Fruit fly (Drosophila melanogaster) whole organism, wandering third instar larva: ENCODE measurements around the gene Btk.
A peak's percentile ranks its signal among the peaks of the same experiment; 100 is the strongest.

ENCODE experiments used
- Abd-B ChIP-seq: fragments of >200 bp; optimal IDR thresholded peaks from 2 replicates; lab custom pipeline; 2017; ENCODE audit warnings: missing biosample characterization, missing genetic modification characterization
- CG32264 ChIP-seq: fragments of 200-800 bp; sonication (Bioruptor generic); optimal IDR thresholded peaks from 2 replicates; lab custom pipeline; 2016; ENCODE audit warnings: missing biosample characterization, missing genetic modification characterization
- CG9705 ChIP-seq: fragments of 200-800 bp; sonication (Bioruptor generic); optimal IDR thresholded peaks from 2 replicates; lab custom pipeline; 2018; ENCODE audit warnings: missing biosample characterization, mild to moderate bottlenecking, missing genetic modification characterization
- CrebA ChIP-seq: fragments of 200-800 bp; sonication (Bioruptor generic); optimal IDR thresholded peaks from 2 replicates; lab custom pipeline; 2016; ENCODE audit warnings: missing biosample characterization, mild to moderate bottlenecking, missing genetic modification characterization, borderline replicate concordance
- Dfd ChIP-seq: fragments of >200 bp; optimal IDR thresholded peaks from 2 replicates; lab custom pipeline; 2017; ENCODE audit warnings: missing biosample characterization, missing genetic modification characterization
- Dif ChIP-seq: fragments of 200-275, 200-300 bp; sonication (Bioruptor generic); optimal IDR thresholded peaks from 2 replicates; lab custom pipeline; 2018; ENCODE audit warnings: missing biosample characterization, missing genetic modification characterization; ENCODE audit not compliant: partially characterized antibody
- GATAd ChIP-seq: sonication (Bioruptor generic); optimal IDR thresholded peaks from 2 replicates; lab custom pipeline; 2016; ENCODE audit warnings: missing biosample characterization, missing genetic modification characterization
- HLH106 ChIP-seq: fragments of 200-800 bp; optimal IDR thresholded peaks from 3 replicates; lab custom pipeline; 2019; ENCODE audit warnings: missing biosample characterization, mild to moderate bottlenecking, missing genetic modification characterization, moderate library complexity
- Hnf4 ChIP-seq: fragments of 200-800 bp; sonication (Bioruptor generic); optimal IDR thresholded peaks from 2 replicates; lab custom pipeline; 2016; ENCODE audit warnings: missing biosample characterization, mild to moderate bottlenecking, missing genetic modification characterization
- Hr78 ChIP-seq: fragments of >200 bp; optimal IDR thresholded peaks from 2 replicates; lab custom pipeline; 2017; ENCODE audit warnings: missing biosample characterization, missing genetic modification characterization
- Hr83 ChIP-seq: fragments of 200-300 bp; sonication (Bioruptor generic); optimal IDR thresholded peaks from 2 replicates; lab custom pipeline; 2016; ENCODE audit warnings: missing biosample characterization, mild to moderate bottlenecking, missing genetic modification characterization, moderate library complexity; ENCODE audit not compliant: poor library complexity, severe bottlenecking
- Jra ChIP-seq: sonication (Bioruptor generic); optimal IDR thresholded peaks from 2 replicates; lab custom pipeline; 2016; ENCODE audit warnings: missing biosample characterization, missing genetic modification characterization
- Mio ChIP-seq: sonication (Bioruptor generic); optimal IDR thresholded peaks from 2 replicates; lab custom pipeline; 2016; ENCODE audit warnings: missing biosample characterization, missing genetic modification characterization
- Myc ChIP-seq: fragments of >200 bp; optimal IDR thresholded peaks from 2 replicates; lab custom pipeline; 2017
- N ChIP-seq: fragments of >200 bp; optimal IDR thresholded peaks from 2 replicates; lab custom pipeline; 2018; ENCODE audit warnings: missing biosample characterization, missing external identifiers, missing genetic modification characterization
- OdsH ChIP-seq: fragments of 200-800 bp; sonication (Bioruptor generic); optimal IDR thresholded peaks from 2 replicates; lab custom pipeline; 2016; ENCODE audit warnings: missing biosample characterization, mild to moderate bottlenecking, missing genetic modification characterization
- Rel ChIP-seq, 2 experiments: fragments of 200-800 bp; sonication (Bioruptor generic) in 1 of 2; optimal IDR thresholded peaks; 2 replicates in 1 of 2; 3 replicates in 1 of 2; lab custom pipeline; 2016 to 2019; ENCODE audit warnings: mild to moderate bottlenecking in 2 of 2, missing biosample characterization in 2 of 2, missing genetic modification characterization in 2 of 2, moderate library complexity in 1 of 2
- Sp1 ChIP-seq: fragments of 200-800 bp; sonication (Bioruptor generic); optimal IDR thresholded peaks from 3 replicates; lab custom pipeline; 2019; ENCODE audit warnings: missing biosample characterization, mild to moderate bottlenecking, missing genetic modification characterization, moderate library complexity
- Vsx2 ChIP-seq: fragments of 200-300, 225-300 bp; sonication (Bioruptor generic); optimal IDR thresholded peaks from 2 replicates; lab custom pipeline; 2018; ENCODE audit warnings: missing biosample characterization, missing genetic modification characterization; ENCODE audit not compliant: partially characterized antibody
- br ChIP-seq: fragments of 200-800 bp; sonication (Bioruptor generic); optimal IDR thresholded peaks from 2 replicates; lab custom pipeline; 2016; ENCODE audit warnings: missing biosample characterization, missing genetic modification characterization
- brk ChIP-seq: fragments of 200-800 bp; sonication (Bioruptor generic); optimal IDR thresholded peaks from 2 replicates; lab custom pipeline; 2016; ENCODE audit warnings: missing biosample characterization, mild to moderate bottlenecking, missing genetic modification characterization
- dl ChIP-seq, 2 experiments: fragments of 175-275, 200-275 bp in 1 of 2; fragments of 200-275 bp in 1 of 2; sonication (Bioruptor generic); optimal IDR thresholded peaks; lab custom pipeline; 2018; ENCODE audit warnings: mild to moderate bottlenecking in 2 of 2, missing biosample characterization in 2 of 2, missing genetic modification characterization in 2 of 2, moderate library complexity in 2 of 2; ENCODE audit not compliant: partially characterized antibody in 2 of 2, insufficient read depth in 1 of 2
- dmrt93B ChIP-seq: fragments of 200-800 bp; sonication (Bioruptor generic); optimal IDR thresholded peaks from 2 replicates; lab custom pipeline; 2018; ENCODE audit warnings: missing biosample characterization, mild to moderate bottlenecking, missing genetic modification characterization
- dsf ChIP-seq: sonication (Bioruptor generic); optimal IDR thresholded peaks from 2 replicates; lab custom pipeline; 2016; ENCODE audit warnings: missing biosample characterization, missing genetic modification characterization, borderline replicate concordance
- ey ChIP-seq: fragments of 200-800 bp; sonication (Bioruptor generic); optimal IDR thresholded peaks from 2 replicates; lab custom pipeline; 2016; ENCODE audit warnings: missing biosample characterization, missing genetic modification characterization
- foxo ChIP-seq, 2 experiments: fragments of 200-800 bp; sonication (Bioruptor generic); optimal IDR thresholded peaks; 2 replicates in 1 of 2; 3 replicates in 1 of 2; lab custom pipeline; 2016 to 2017; ENCODE audit warnings: missing biosample characterization in 2 of 2, missing genetic modification characterization in 2 of 2
- fru ChIP-seq: fragments of 200-800 bp; sonication (Bioruptor generic); optimal IDR thresholded peaks from 3 replicates; lab custom pipeline; 2016; ENCODE audit warnings: missing biosample characterization, mild to moderate bottlenecking, missing genetic modification characterization
- h ChIP-seq: fragments of 200-800 bp; sonication (Bioruptor generic); optimal IDR thresholded peaks from 3 replicates; lab custom pipeline; 2016; ENCODE audit warnings: missing biosample characterization, mild to moderate bottlenecking, missing genetic modification characterization
- jim ChIP-seq: fragments of 175-275, 200-325 bp; sonication (Bioruptor generic); optimal IDR thresholded peaks from 2 replicates; lab custom pipeline; 2016; ENCODE audit warnings: missing biosample characterization, mild to moderate bottlenecking, missing genetic modification characterization
- lola ChIP-seq: fragments of >200 bp; optimal IDR thresholded peaks from 2 replicates; lab custom pipeline; 2017; ENCODE audit warnings: missing biosample characterization, missing genetic modification characterization
- pan ChIP-seq: fragments of >200 bp; optimal IDR thresholded peaks from 2 replicates; lab custom pipeline; 2017
- psq ChIP-seq: fragments of 200-800 bp; sonication (Bioruptor generic); optimal IDR thresholded peaks from 3 replicates; lab custom pipeline; 2017; ENCODE audit warnings: missing biosample characterization, mild to moderate bottlenecking, missing genetic modification characterization, moderate library complexity
- rgr ChIP-seq: fragments of 200-800 bp; sonication (Bioruptor generic); optimal IDR thresholded peaks from 3 replicates; lab custom pipeline; 2016; ENCODE audit warnings: missing biosample characterization, mild to moderate bottlenecking, missing genetic modification characterization
- sage ChIP-seq: fragments of 200-800 bp; sonication (Bioruptor generic); optimal IDR thresholded peaks from 2 replicates; lab custom pipeline; 2016; ENCODE audit warnings: missing biosample characterization, mild to moderate bottlenecking, missing genetic modification characterization
- sv ChIP-seq: fragments of 200-800 bp; sonication (Bioruptor generic); optimal IDR thresholded peaks from 3 replicates; lab custom pipeline; 2016; ENCODE audit warnings: missing biosample characterization, missing genetic modification characterization
- tai ChIP-seq: sonication (Bioruptor generic); optimal IDR thresholded peaks from 2 replicates; lab custom pipeline; 2016; ENCODE audit warnings: missing biosample characterization, missing genetic modification characterization
- usp ChIP-seq: fragments of >200 bp; optimal IDR thresholded peaks from 2 replicates; lab custom pipeline; 2017; ENCODE audit warnings: missing biosample characterization, missing genetic modification characterization
- woc ChIP-seq: sonication (Bioruptor generic); optimal IDR thresholded peaks from 2 replicates; lab custom pipeline; 2016; ENCODE audit warnings: missing biosample characterization, mild to moderate bottlenecking, missing genetic modification characterization

Btk gene

DNA sequence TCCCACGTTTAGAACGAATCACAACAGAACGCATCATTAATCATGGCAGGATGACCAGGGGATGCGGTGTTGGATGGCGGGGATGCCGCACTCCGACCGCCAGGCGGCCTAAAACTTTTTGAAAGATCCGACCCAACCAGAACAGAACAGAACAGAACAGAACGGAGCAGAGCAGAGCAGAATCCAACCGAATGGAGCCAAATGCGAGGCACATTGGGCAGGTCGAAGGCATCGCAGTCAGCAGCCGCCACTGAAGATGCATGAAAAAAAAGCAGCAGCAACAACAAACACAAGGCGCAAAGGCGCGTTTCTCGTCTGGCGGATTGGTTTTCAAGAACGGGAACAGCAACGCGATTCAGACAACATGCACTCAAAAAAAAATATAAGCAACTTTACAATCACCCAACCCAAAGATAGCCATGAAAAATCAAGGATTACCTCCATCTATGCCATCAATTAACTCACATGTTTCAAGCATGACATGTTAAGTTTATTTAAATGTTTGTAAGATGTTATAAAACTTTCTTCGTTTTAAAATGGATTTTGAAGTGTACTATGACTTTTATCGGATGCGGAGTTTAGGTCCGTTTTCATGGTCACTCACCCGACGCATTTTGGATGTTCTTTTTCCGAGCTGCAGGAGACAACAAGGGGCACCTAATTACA is 21.3 kb downstream of the Btk start (continued):
- TF ChIP-seq usp (GFP tag; lab: Kevin White, UChicago): no peak
- TF ChIP-seq dl (GFP tag; optimal IDR thresholded peaks at IDR 0.05; lab: Kevin White, UChicago; ENCODE audit: insufficient read depth in 1 of 2, partially characterized antibody in 2 of 2): no peak
- peak; percentile 75 for TF ChIP-seq dsf (GFP tag; lab: Kevin White, UChicago)
- TF ChIP-seq Abd-B (GFP tag; lab: Kevin White, UChicago): no peak
- TF ChIP-seq, all 38 proteins: peak for 27

DNA sequence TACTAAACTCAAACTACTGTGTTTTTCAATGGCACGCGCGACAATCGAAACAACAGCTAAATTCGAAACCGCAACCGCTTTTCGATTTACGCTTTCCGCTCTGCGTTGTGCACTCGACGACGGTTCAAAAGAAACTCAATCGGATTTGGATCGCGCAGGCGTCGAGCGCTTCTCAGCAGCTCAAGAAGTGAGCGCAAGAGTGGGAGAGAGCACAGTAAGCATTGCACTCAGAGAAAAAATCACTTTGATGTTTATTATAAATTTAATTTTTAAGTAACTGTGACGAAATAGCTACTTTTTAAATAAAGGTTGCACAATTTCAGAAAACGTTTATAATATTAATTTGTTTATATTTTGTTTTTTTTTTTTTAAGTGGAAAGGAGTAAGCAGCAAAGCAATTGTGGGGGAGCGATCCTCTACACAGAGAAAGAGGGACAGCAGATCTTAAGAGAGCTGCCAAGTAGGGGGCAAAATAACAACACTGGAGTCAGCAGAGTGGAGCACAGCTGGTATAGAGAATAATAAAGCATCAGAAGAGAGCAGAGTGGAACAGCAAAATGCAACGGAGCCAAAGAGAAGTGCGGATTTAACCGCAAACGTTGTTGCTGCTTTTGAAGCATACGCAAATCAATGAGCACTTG is 23.2 kb downstream of the Btk start:
- TF ChIP-seq fru (GFP tag; lab: Kevin White, UChicago): peak; percentile 98
- peak; percentile 94 for TF ChIP-seq dmrt93B
- peak; percentile 50 to 99 for TF ChIP-seq foxo (GFP tag; optimal IDR thresholded peaks at IDR 0.05; lab: Kevin White, UChicago)
- TF ChIP-seq Dif (GFP tag; lab: Kevin White, UChicago): peak; percentile 78
- TF ChIP-seq CG32264 (GFP tag; lab: Kevin White, UChicago): peak; percentile 86
- no peak for TF ChIP-seq pan (lab: Kevin White, UChicago)
- no peak for TF ChIP-seq jim (GFP tag; lab: Kevin White, UChicago)
- TF ChIP-seq OdsH (GFP tag; lab: Kevin White, UChicago): peak; percentile 99
- peak; percentile 99 for TF ChIP-seq brk (GFP tag; lab: Kevin White, UChicago)
- TF ChIP-seq Hnf4 (GFP tag; lab: Kevin White, UChicago): peak; percentile 98
- TF ChIP-seq tai (GFP tag; lab: Kevin White, UChicago): peak; percentile 93
- no peak for TF ChIP-seq Myc (lab: Kevin White, UChicago)
- peak; percentile 98 for TF ChIP-seq br (GFP tag; lab: Kevin White, UChicago)
- no peak for TF ChIP-seq N (GFP tag; lab: Kevin White, UChicago)
- peak; percentile 33 for TF ChIP-seq GATAd (GFP tag; lab: Kevin White, UChicago)
- peak; percentile 97 for TF ChIP-seq sv (GFP tag; lab: Kevin White, UChicago)
- peak; percentile 7 for TF ChIP-seq Vsx2 (GFP tag; lab: Kevin White, UChicago)
- peak; percentile 99 for TF ChIP-seq rgr (GFP tag; lab: Kevin White, UChicago)
- TF ChIP-seq dsf (GFP tag; lab: Kevin White, UChicago): peak; percentile 92
- peak; percentile 37 to 64 for TF ChIP-seq dl (GFP tag; optimal IDR thresholded peaks at IDR 0.05; lab: Kevin White, UChicago; ENCODE audit: insufficient read depth in 1 of 2, partially characterized antibody in 2 of 2)
- peak; percentile 99 for TF ChIP-seq Sp1
- peak; percentile 95 for TF ChIP-seq woc
- TF ChIP-seq ey (GFP tag; lab: Kevin White, UChicago): peak; percentile 97
- TF ChIP-seq Hr78 (GFP tag; lab: Kevin White, UChicago): no peak
- TF ChIP-seq sage: peak; percentile 98
- no peak for TF ChIP-seq lola (GFP tag; lab: Kevin White, UChicago)
- TF ChIP-seq Hr83 (GFP tag; lab: Kevin White, UChicago): peak; percentile 0
- TF ChIP-seq Abd-B (GFP tag; lab: Kevin White, UChicago): no peak
- TF ChIP-seq Rel (GFP tag; optimal IDR thresholded peaks at IDR 0.05; lab: Kevin White, UChicago): peak; percentile 98
- peak; percentile 79 for TF ChIP-seq Rel (tag; optimal IDR thresholded peaks at IDR 0.05; lab: Kevin White, UChicago)
- peak; percentile 94 for TF ChIP-seq CG9705
- TF ChIP-seq h (GFP tag; lab: Kevin White, UChicago): peak; percentile 99
- TF ChIP-seq CrebA (GFP tag; lab: Kevin White, UChicago): peak; percentile 94
- peak; percentile 73 for TF ChIP-seq Mio (GFP tag; lab: Kevin White, UChicago)
- peak; percentile 98 for TF ChIP-seq psq (GFP tag; lab: Kevin White, UChicago)
- peak; percentile 27 for TF ChIP-seq Dfd (GFP tag; lab: Kevin White, UChicago)
- no peak for TF ChIP-seq usp (GFP tag; lab: Kevin White, UChicago)
- peak; percentile 96 for TF ChIP-seq Jra (GFP tag; lab: Kevin White, UChicago)
- TF ChIP-seq HLH106 (tag; lab: Kevin White, UChicago): peak; percentile 96
- TF ChIP-seq, all 38 proteins: peak for 30
